Fruit fly (Drosophila melanogaster) whole organism, embryonic: Measurements from ENCODE around the gene CG15877.

Source experiments
- CG10267 ChIP-seq: fragments of 200-800 bp; sonication (Bioruptor generic); optimal IDR thresholded peaks from 2 replicates; lab custom pipeline; 2018; ENCODE audit warnings: missing biosample characterization, mild to moderate bottlenecking, missing genetic modification characterization, moderate library complexity
- CG11093 ChIP-seq: fragments of 200-800 bp; sonication (Bioruptor generic); IDR thresholded peaks from 3 replicates; pipeline ENCODE4 v1.3.6; 2022; ENCODE audit warnings: missing biosample characterization, missing genetic modification characterization
- Nf-YC ChIP-seq: fragments of 200-800 bp; optimal IDR thresholded peaks from 3 replicates; lab custom pipeline; 2019; ENCODE audit warnings: missing biosample characterization, mild to moderate bottlenecking, missing genetic modification characterization, moderate library complexity

- TF ChIP-seq CG11093 (GFP tag; lab: Robert Waterston, UW), result no peak
- no peak for TF ChIP-seq Nf-YC (tag; lab: Kevin White, UChicago)
- no peak for TF ChIP-seq CG10267 (tag; lab: Kevin White, UChicago)
Measured at dm6 chr3L:2407271-2407670, 29.9 kb upstream of the CG15877 start.
